Worm (Caenorhabditis elegans) whole organism, late embryonic: Measurements from ENCODE around the gene nhr-184.

Source experiments
- ceh-31 ChIP-seq: sonication (generic microtip); optimal IDR thresholded peaks from 2 replicates; lab custom pipeline; 2016; ENCODE audit warnings: missing genetic modification characterization, missing compliant biosample characterization
- elt-2 ChIP-seq: sonication (generic microtip); optimal IDR thresholded peaks from 2 replicates; lab custom pipeline; 2016; ENCODE audit warnings: missing genetic modification reagents, missing genetic modification characterization, missing compliant biosample characterization
- hlh-13 ChIP-seq: fragments of 200-800 bp; sonication (Bioruptor generic); optimal IDR thresholded peaks from 2 replicates; lab custom pipeline; 2018; ENCODE audit warnings: mild to moderate bottlenecking, missing genetic modification characterization, missing compliant biosample characterization
- lin-11 ChIP-seq: fragments of 200-800 bp; sonication (Bioruptor generic); optimal IDR thresholded peaks from 2 replicates; lab custom pipeline; 2018; ENCODE audit warnings: mild to moderate bottlenecking, missing genetic modification characterization, missing compliant biosample characterization
- nhr-11 ChIP-seq: fragments of 150-350 bp; optimal IDR thresholded peaks from 2 replicates; lab custom pipeline; 2014; ENCODE audit warnings: missing biosample characterization, missing genetic modification characterization
- pax-1 ChIP-seq: fragments of 150-350 bp; optimal IDR thresholded peaks from 2 replicates; lab custom pipeline; 2014; ENCODE audit warnings: missing biosample characterization, missing genetic modification characterization
- pha-4 ChIP-seq: fragments of 150-350 bp; optimal IDR thresholded peaks from 2 replicates; lab custom pipeline; 2018; ENCODE audit warnings: missing biosample characterization, missing genetic modification reagents, missing genetic modification characterization
- pqm-1 ChIP-seq: sonication (generic microtip); optimal IDR thresholded peaks from 2 replicates; lab custom pipeline; 2016; ENCODE audit warnings: missing genetic modification characterization, missing compliant biosample characterization
- sox-4 ChIP-seq: sonication (generic microtip); optimal IDR thresholded peaks from 2 replicates; lab custom pipeline; 2017; ENCODE audit warnings: mild to moderate bottlenecking, missing genetic modification characterization, inconsistent platforms, missing compliant biosample characterization
- unc-86 ChIP-seq: sonication (generic microtip); optimal IDR thresholded peaks from 2 replicates; lab custom pipeline; 2016; ENCODE audit warnings: missing genetic modification characterization, missing compliant biosample characterization

DNA sequence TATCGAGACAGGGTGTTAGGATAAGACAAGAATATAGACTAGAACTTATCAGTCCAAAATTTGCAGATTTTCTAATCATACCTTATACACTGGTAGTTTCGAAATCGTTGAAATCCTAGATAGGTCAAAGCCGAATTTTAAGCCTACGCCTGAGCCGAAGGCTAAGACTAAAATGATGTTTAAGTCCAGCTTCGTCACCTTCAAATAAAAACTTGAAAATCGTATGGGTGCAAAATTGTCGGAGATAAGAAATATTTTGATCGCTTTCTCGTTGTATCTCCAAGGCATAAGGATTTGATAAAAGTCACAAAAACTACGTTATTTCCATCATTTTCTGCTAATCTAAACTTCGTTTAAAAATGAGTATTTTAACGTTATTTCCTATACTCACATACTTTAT lies 46.4 kb upstream of the nhr-184 start, which contains the start of gene F41B5.12:
- TF ChIP-seq elt-2 (tag; lab: Kevin White, UChicago) (no peak), lin-11 (no peak), ceh-31 (tag; lab: Kevin White, UChicago) (no peak), nhr-11 (tag; lab: Kevin White, UChicago) (no peak), pax-1 (tag; lab: Kevin White, UChicago) (no peak), sox-4 (tag; lab: Kevin White, UChicago) (no peak), pha-4 (tag; lab: Kevin White, UChicago) (no peak), hlh-13 (GFP tag; lab: Kevin White, UChicago) (no peak), pqm-1 (tag; lab: Kevin White, UChicago) (no peak), unc-86 (tag; lab: Kevin White, UChicago) (no peak)
